Worm (Caenorhabditis elegans) whole organism, L2 larva: ENCODE measurements around the gene F13D12.10.

ENCODE experiments used
- R02D3.7 ChIP-seq: fragments of 150-350 bp; optimal IDR thresholded peaks from 2 replicates; lab custom pipeline; 2014; ENCODE audit warnings: missing biosample characterization, missing genetic modification characterization
- alr-1 ChIP-seq: fragments of 150-350 bp; optimal IDR thresholded peaks from 2 replicates; lab custom pipeline; 2014; ENCODE audit warnings: missing biosample characterization, missing genetic modification characterization
- ama-1 ChIP-seq: fragments of 150-350 bp; optimal IDR thresholded peaks from 2 replicates; lab custom pipeline; 2018; ENCODE audit warnings: inconsistent platforms
- egl-27 ChIP-seq: sonication (generic microtip); optimal IDR thresholded peaks from 3 replicates; lab custom pipeline; 2017; ENCODE audit warnings: missing biosample characterization, missing genetic modification reagents, missing genetic modification characterization
- nhr-11 ChIP-seq: fragments of 150-350 bp; optimal IDR thresholded peaks from 2 replicates; lab custom pipeline; 2014; ENCODE audit warnings: missing biosample characterization, missing genetic modification characterization
- snpc-4 ChIP-seq: fragments of 150-350 bp; optimal IDR thresholded peaks from 2 replicates; lab custom pipeline; 2014; ENCODE audit warnings: missing biosample characterization, missing genetic modification characterization
- ztf-11 ChIP-seq: sonication (generic microtip); optimal IDR thresholded peaks from 2 replicates; lab custom pipeline; 2017; ENCODE audit warnings: missing biosample characterization, missing genetic modification characterization

DNA sequence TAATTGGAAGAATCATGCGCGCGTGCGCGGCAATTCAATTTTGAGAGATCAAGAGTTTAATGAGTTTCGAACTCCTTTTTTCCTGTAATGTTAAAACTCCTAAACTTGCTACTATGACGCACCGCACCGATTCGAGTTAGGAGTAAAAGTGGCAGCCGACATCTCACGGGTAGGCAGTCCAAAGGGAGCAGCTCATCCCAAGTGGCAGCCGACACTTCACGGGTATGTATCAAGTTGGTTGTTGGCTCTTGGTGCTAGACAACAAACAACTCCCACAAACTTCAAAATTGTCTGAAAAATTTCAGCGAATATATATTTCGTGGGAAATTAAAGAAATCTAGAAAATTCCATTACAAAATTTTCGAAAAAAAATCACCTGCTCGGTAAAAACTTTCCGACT, 39.6 kb downstream of the F13D12.10 start:
- TF ChIP-seq snpc-4 (peak; percentile 79), ztf-11 (tag; lab: Kevin White, UChicago) (no peak), egl-27 (tag; lab: Kevin White, UChicago) (no peak), R02D3.7 (tag; lab: Kevin White, UChicago) (no peak), alr-1 (tag; lab: Kevin White, UChicago) (no peak), ama-1 (lab: Kevin White, UChicago) (no peak), nhr-11 (tag; lab: Kevin White, UChicago) (no peak)
